Worm (Caenorhabditis elegans): ENCODE measurements around the gene K07D4.6.

Gene K07D4.6

ce11 chrII:3974953-3975352, 43.6 kb downstream of the K07D4.6 start, which contains the start of gene cank-26:
Gene cank-26 (minus strand): TSS chrII:3975065.
- no peak for TF ChIP-seq nhr-129 (tag; optimal IDR thresholded peaks at IDR 0.05)
- TF ChIP-seq lin-13 (GFP tag; optimal IDR thresholded peaks at IDR 0.05) = no peak

ce11 chrII:3972153-3972552, 46.4 kb downstream of the K07D4.6 start, which contains the start of gene K10G6.9:
Gene K10G6.9 (plus strand): TSS chrII:3972262.
- peak; percentile 62 for TF ChIP-seq ama-1 (optimal IDR thresholded peaks at IDR 0.05)
- no peak for TF ChIP-seq ztf-4 (tag; optimal IDR thresholded peaks at IDR 0.05)

- TF ChIP-seq R02D3.7 (tag; optimal IDR thresholded peaks at IDR 0.05) = no peak
- no peak for TF ChIP-seq aly-2 (tag; optimal IDR thresholded peaks at IDR 0.05)
- TF ChIP-seq elt-1 (tag; optimal IDR thresholded peaks at IDR 0.05) = no peak
- no peak for TF ChIP-seq C34F6.9 (tag; optimal IDR thresholded peaks at IDR 0.05)
- TF ChIP-seq nhr-129 (tag; optimal IDR thresholded peaks at IDR 0.05) = no peak
- no peak for TF ChIP-seq peb-1 (tag; optimal IDR thresholded peaks at IDR 0.05)
- no peak for TF ChIP-seq lsy-2 (tag; optimal IDR thresholded peaks at IDR 0.05)
- no peak for TF ChIP-seq gmeb-1 (tag; optimal IDR thresholded peaks at IDR 0.05)
- TF ChIP-seq ZK546.5 (tag; optimal IDR thresholded peaks at IDR 0.05) = no peak
- TF ChIP-seq ztf-1 (GFP tag; conservative IDR thresholded peaks at IDR 0.05) = no peak
- TF ChIP-seq nhr-11 (tag; optimal IDR thresholded peaks at IDR 0.05) = no peak
- TF ChIP-seq nhr-10 (tag; optimal IDR thresholded peaks at IDR 0.05) = no peak
Measured at ce11 chrII:3968808-3969207, 49.7 kb downstream of the K07D4.6 start.

- TF ChIP-seq gmeb-1 (tag; optimal IDR thresholded peaks at IDR 0.05) (no peak), dmd-4 (tag; optimal IDR thresholded peaks at IDR 0.05) (no peak), crh-2 (tag; optimal IDR thresholded peaks at IDR 0.05) (no peak), nhr-237 (tag; optimal IDR thresholded peaks at IDR 0.05) (no peak), unc-39 (tag; optimal IDR thresholded peaks at IDR 0.05) (no peak), elt-3 (tag; optimal IDR thresholded peaks at IDR 0.05) (no peak), elt-1 (tag; optimal IDR thresholded peaks at IDR 0.05) (no peak), nhr-77 (tag; optimal IDR thresholded peaks at IDR 0.05) (no peak), mdl-1 (tag; optimal IDR thresholded peaks at IDR 0.05) (no peak), Y55F3AM.14 (GFP tag; optimal IDR thresholded peaks at IDR 0.05) (no peak)
Measured at ce11 chrII:3968070-3968469, 50.4 kb downstream of the K07D4.6 start.

DNA sequence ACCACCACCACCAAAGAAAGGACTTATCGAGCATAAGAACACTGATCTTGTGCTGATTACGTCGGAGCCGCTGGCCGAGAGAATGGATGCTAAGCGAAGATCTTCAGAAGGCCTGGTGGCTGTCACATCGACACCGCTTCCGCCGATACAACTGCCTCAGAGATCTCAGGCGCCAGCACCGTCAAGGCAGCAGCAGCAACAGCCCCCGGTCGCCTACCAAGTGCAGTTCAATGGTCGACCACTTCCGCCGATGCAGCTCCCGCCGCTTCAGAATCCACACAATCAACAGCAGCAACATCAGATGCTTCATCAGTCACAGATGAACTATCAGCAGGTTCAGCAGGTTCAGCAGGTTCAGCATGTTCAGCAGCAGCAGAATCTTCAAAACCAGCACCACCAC, 51.5 kb downstream of the K07D4.6 start:
- TF ChIP-seq alr-1 (tag; optimal IDR thresholded peaks at IDR 0.05) = no peak
- TF ChIP-seq Y55F3AM.14 (GFP tag; optimal IDR thresholded peaks at IDR 0.05) = no peak
- no peak for TF ChIP-seq nhr-10 (tag; optimal IDR thresholded peaks at IDR 0.05)
- TF ChIP-seq snpc-4 (tag; optimal IDR thresholded peaks at IDR 0.05) = no peak
- TF ChIP-seq zag-1 (tag; optimal IDR thresholded peaks at IDR 0.05) = no peak
- no peak for TF ChIP-seq mdl-1 (tag; optimal IDR thresholded peaks at IDR 0.05)
- TF ChIP-seq nhr-11 (tag; optimal IDR thresholded peaks at IDR 0.05) = no peak
- TF ChIP-seq nhr-77 (tag; optimal IDR thresholded peaks at IDR 0.05) = no peak
- no peak for TF ChIP-seq sma-3 (GFP tag; optimal IDR thresholded peaks at IDR 0.05)
- TF ChIP-seq lsy-2 (tag; optimal IDR thresholded peaks at IDR 0.05) = no peak
